Worm (Caenorhabditis elegans) whole organism, dauer: Measurements from ENCODE around the gene C18H7.4.

Experiments used
- unc-62 ChIP-seq: sonication (generic microtip); optimal IDR thresholded peaks from 2 replicates; lab custom pipeline; 2017; ENCODE audit warnings: missing biosample characterization, missing genetic modification reagents, missing genetic modification characterization

C18H7.4 gene

ce11 chrIV:594840-595239 lies 1.7 kb downstream of the C18H7.4 start:
- TF ChIP-seq unc-62, result no peak

ce11 chrIV:596292-596952 lies 3.3 kb downstream of the C18H7.4 start, which contains the start of the genes C18H7.7 and C18H7.11:
Gene C18H7.7, minus strand, starts transcription at chrIV:596392.
Gene C18H7.11, plus strand, starts transcription at chrIV:596902.
- no peak for TF ChIP-seq unc-62

ce11 chrIV:601595-601994 lies 8.5 kb downstream of the C18H7.4 start, which contains the start of gene srt-59:
Gene srt-59, minus strand, starts transcription at chrIV:601695.
- TF ChIP-seq unc-62, result no peak

- TF ChIP-seq unc-62, result no peak
These were observed 10.4 kb downstream of the C18H7.4 start, which contains the start of gene prmt-4 for ce11 chrIV:603543-603942. Gene prmt-4, minus strand, starts transcription at chrIV:603643.

ce11 chrIV:604144-604543 lies 11.0 kb downstream of the C18H7.4 start, which contains the start of gene col-102:
Gene col-102, plus strand, starts transcription at chrIV:604444.
- TF ChIP-seq unc-62, result no peak

- TF ChIP-seq unc-62, result no peak
These were observed 11.7 kb downstream of the C18H7.4 start for ce11 chrIV:604817-605216.

- no peak for TF ChIP-seq unc-62
These were observed 12.3 kb downstream of the C18H7.4 start for ce11 chrIV:605431-605830.

- TF ChIP-seq unc-62, result no peak
These were observed 12.9 kb downstream of the C18H7.4 start, which contains the start of gene inx-18 for ce11 chrIV:606055-606454. Gene inx-18, plus strand, starts transcription at chrIV:606355.

ce11 chrIV:607628-608027 lies 14.5 kb downstream of the C18H7.4 start:
- no peak for TF ChIP-seq unc-62

ce11 chrIV:613155-613554 lies 20.0 kb downstream of the C18H7.4 start:
- TF ChIP-seq unc-62, result no peak

ce11 chrIV:615244-615643 lies 22.1 kb downstream of the C18H7.4 start, which contains the start of gene C18H7.1:
Gene C18H7.1, plus strand, starts transcription at chrIV:615544.
- no peak for TF ChIP-seq unc-62

- TF ChIP-seq unc-62, result no peak
These were observed 26.6 kb downstream of the C18H7.4 start for ce11 chrIV:619766-620165.

ce11 chrIV:620324-620723 lies 27.2 kb downstream of the C18H7.4 start:
- TF ChIP-seq unc-62, result no peak

ce11 chrIV:622989-623388 lies 29.9 kb downstream of the C18H7.4 start:
- TF ChIP-seq unc-62, result no peak

ce11 chrIV:623876-624275 lies 30.7 kb downstream of the C18H7.4 start:
- no peak for TF ChIP-seq unc-62

- no peak for TF ChIP-seq unc-62
These were observed 32.9 kb downstream of the C18H7.4 start for ce11 chrIV:625947-626548.

- no peak for TF ChIP-seq unc-62
These were observed 34.1 kb downstream of the C18H7.4 start, which contains the start of gene nhr-76 for ce11 chrIV:627237-627636. Gene nhr-76, plus strand, starts transcription at chrIV:627537.

ce11 chrIV:630598-630997 lies 37.5 kb downstream of the C18H7.4 start:
- no peak for TF ChIP-seq unc-62
